Worm (Caenorhabditis elegans): Measurements from ENCODE around the gene K02E7.12.

- TF ChIP-seq flt-1 (GFP tag; IDR thresholded peaks at IDR 0.05) (no peak), ref-1 (GFP tag; conservative IDR thresholded peaks at IDR 0.05) (no peak), ztf-23 (GFP tag; IDR thresholded peaks at IDR 0.05) (no peak)
Observed at ce11 chrII:1082859-1083258, 11.9 kb downstream of the K02E7.12 start, which contains the start of gene K02E7.1.

All from whole organism, midembryonic.